Worm (Caenorhabditis elegans): ENCODE data around the gene F49H6.8.

DNA sequence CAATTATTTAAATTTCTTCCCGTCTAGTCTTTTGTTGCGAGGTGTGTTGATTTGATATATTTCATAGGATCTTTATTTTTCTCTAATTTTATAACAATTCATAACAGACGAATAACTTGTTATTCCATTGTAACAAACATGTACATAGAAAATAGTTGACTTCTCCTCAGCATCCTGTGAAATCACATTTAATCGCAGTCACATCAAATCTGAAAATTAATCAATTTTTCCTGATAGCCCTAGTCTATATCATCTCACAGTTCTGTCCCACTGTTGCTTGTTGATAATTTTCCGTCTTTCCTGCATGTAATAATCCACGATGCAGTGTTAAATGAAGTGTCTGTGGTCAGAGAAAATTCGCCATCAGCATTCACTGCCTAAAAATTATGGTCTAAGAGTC, 34.7 kb downstream of the F49H6.8 start:
- no peak for TF ChIP-seq ref-2 (tag; optimal IDR thresholded peaks at IDR 0.05)
- no peak for TF ChIP-seq fkh-10 (GFP tag; optimal IDR thresholded peaks at IDR 0.05)
- no peak for TF ChIP-seq F13H6.1 (tag; optimal IDR thresholded peaks at IDR 0.05)
- no peak for TF ChIP-seq ama-1 (optimal IDR thresholded peaks at IDR 0.05)
- no peak for TF ChIP-seq C08G9.2 (tag; optimal IDR thresholded peaks at IDR 0.05)
- TF ChIP-seq pax-1 (tag; optimal IDR thresholded peaks at IDR 0.05): no peak
- TF ChIP-seq ceh-45 (GFP tag; IDR thresholded peaks at IDR 0.05): no peak
- TF ChIP-seq sox-2 (GFP tag; IDR thresholded peaks at IDR 0.05): no peak
- no peak for TF ChIP-seq unc-86 (tag; optimal IDR thresholded peaks at IDR 0.05)
- no peak for TF ChIP-seq hlh-30 (tag; optimal IDR thresholded peaks at IDR 0.05; ENCODE audit: insufficient read depth)
- TF ChIP-seq pha-4 (tag; optimal IDR thresholded peaks at IDR 0.05): no peak
- TF ChIP-seq tbx-2 (tag; optimal IDR thresholded peaks at IDR 0.05): no peak
- no peak for TF ChIP-seq unc-55 (GFP tag; optimal IDR thresholded peaks at IDR 0.05)
- TF ChIP-seq madf-2 (tag; optimal IDR thresholded peaks at IDR 0.05): no peak
